Fruit fly (Drosophila melanogaster) whole organism, adult: ENCODE results near the gene CG12299.
A peak's percentile ranks its signal among the peaks of the same experiment; 100 is the strongest.

ENCODE experiments used
- CG11617 ChIP-seq: fragments of 200-800 bp; sonication (Bioruptor generic); optimal IDR thresholded peaks from 2 replicates; lab custom pipeline; 2017; ENCODE audit warnings: mild to moderate bottlenecking, missing biosample characterization, missing genetic modification reagents, missing genetic modification characterization
- CG12768 ChIP-seq: fragments of 200-800 bp; sonication (Bioruptor generic); optimal IDR thresholded peaks from 2 replicates; lab custom pipeline; 2017; ENCODE audit warnings: missing biosample characterization, missing genetic modification characterization, mild to moderate bottlenecking, moderate library complexity, missing genetic modification reagents
- CG14711 ChIP-seq: fragments of 200-800 bp; sonication (Bioruptor generic); optimal IDR thresholded peaks from 2 replicates; lab custom pipeline; 2018; ENCODE audit warnings: missing biosample characterization, mild to moderate bottlenecking, missing genetic modification characterization, moderate library complexity
- CG1620 ChIP-seq: fragments of 200-800 bp; sonication (Bioruptor generic); optimal IDR thresholded peaks from 2 replicates; lab custom pipeline; 2016; ENCODE audit warnings: missing biosample characterization, missing genetic modification characterization
- CG33017 ChIP-seq: fragments of 200-800 bp; sonication (Bioruptor generic); optimal IDR thresholded peaks from 2 replicates; lab custom pipeline; 2018; ENCODE audit warnings: missing biosample characterization, mild to moderate bottlenecking, missing genetic modification characterization, moderate library complexity
- CG5204 ChIP-seq: fragments of 200-800 bp; sonication (Bioruptor generic); optimal IDR thresholded peaks from 2 replicates; lab custom pipeline; 2016; ENCODE audit warnings: missing biosample characterization, missing genetic modification characterization
- CG7045 ChIP-seq: fragments of 200-800 bp; sonication (Bioruptor generic); optimal IDR thresholded peaks from 2 replicates; lab custom pipeline; 2017; ENCODE audit warnings: missing biosample characterization, mild to moderate bottlenecking, missing genetic modification characterization
- CG7101 ChIP-seq: fragments of 200-800 bp; sonication (Bioruptor generic); optimal IDR thresholded peaks from 2 replicates; lab custom pipeline; 2018; ENCODE audit warnings: missing biosample characterization, mild to moderate bottlenecking, missing genetic modification characterization, moderate library complexity
- Clk ChIP-seq: fragments of 200-800 bp; sonication (Bioruptor generic); optimal IDR thresholded peaks from 2 replicates; lab custom pipeline; 2017; ENCODE audit warnings: missing biosample characterization, missing genetic modification characterization
- Crg-1 ChIP-seq: fragments of 200-800 bp; sonication (Bioruptor generic); optimal IDR thresholded peaks from 2 replicates; lab custom pipeline; 2016; ENCODE audit warnings: missing biosample characterization, missing genetic modification characterization
- Hr96 ChIP-seq: fragments of 200-800 bp; sonication (Bioruptor generic); optimal IDR thresholded peaks from 2 replicates; lab custom pipeline; 2016; ENCODE audit warnings: missing biosample characterization, missing genetic modification characterization
- Mnt ChIP-seq: fragments of 200-800 bp; sonication (Bioruptor generic); optimal IDR thresholded peaks from 2 replicates; lab custom pipeline; 2016; ENCODE audit warnings: missing biosample characterization, mild to moderate bottlenecking, missing genetic modification characterization
- bab1 ChIP-seq: fragments of 200-800 bp; sonication (Bioruptor generic); optimal IDR thresholded peaks from 3 replicates; lab custom pipeline; 2019; ENCODE audit warnings: missing biosample characterization, mild to moderate bottlenecking, missing genetic modification characterization, moderate library complexity
- cic ChIP-seq: fragments of 200-800 bp; sonication (Bioruptor generic); optimal IDR thresholded peaks from 2 replicates; lab custom pipeline; 2017; ENCODE audit warnings: missing biosample characterization, mild to moderate bottlenecking, missing genetic modification characterization, moderate library complexity
- cnc ChIP-seq, 2 experiments: fragments of >200 bp; optimal IDR thresholded peaks; 2 replicates each; lab custom pipeline; 2017
- kay ChIP-seq: fragments of 200-800 bp; sonication (Bioruptor generic); peaks from one replicate; lab custom pipeline; 2016; ENCODE audit warnings: missing biosample characterization, missing genetic modification characterization, borderline replicate concordance
- ovo ChIP-seq: fragments of 200-800 bp; sonication (Bioruptor generic); optimal IDR thresholded peaks from 2 replicates; lab custom pipeline; 2016; ENCODE audit warnings: missing biosample characterization, missing genetic modification characterization
- pad ChIP-seq: fragments of 200-800 bp; sonication (Bioruptor generic); optimal IDR thresholded peaks from 3 replicates; lab custom pipeline; 2017; ENCODE audit warnings: missing biosample characterization, missing genetic modification characterization, mild to moderate bottlenecking, moderate library complexity, missing genetic modification reagents
- tj ChIP-seq: fragments of 200-800 bp; sonication (Bioruptor generic); optimal IDR thresholded peaks from 3 replicates; lab custom pipeline; 2017; ENCODE audit warnings: missing biosample characterization, mild to moderate bottlenecking, missing genetic modification characterization, moderate library complexity
- toe ChIP-seq: fragments of 200-800 bp; sonication (Bioruptor generic); optimal IDR thresholded peaks from 2 replicates; lab custom pipeline; 2016; ENCODE audit warnings: missing biosample characterization, missing genetic modification characterization

The CG12299 gene

DNA sequence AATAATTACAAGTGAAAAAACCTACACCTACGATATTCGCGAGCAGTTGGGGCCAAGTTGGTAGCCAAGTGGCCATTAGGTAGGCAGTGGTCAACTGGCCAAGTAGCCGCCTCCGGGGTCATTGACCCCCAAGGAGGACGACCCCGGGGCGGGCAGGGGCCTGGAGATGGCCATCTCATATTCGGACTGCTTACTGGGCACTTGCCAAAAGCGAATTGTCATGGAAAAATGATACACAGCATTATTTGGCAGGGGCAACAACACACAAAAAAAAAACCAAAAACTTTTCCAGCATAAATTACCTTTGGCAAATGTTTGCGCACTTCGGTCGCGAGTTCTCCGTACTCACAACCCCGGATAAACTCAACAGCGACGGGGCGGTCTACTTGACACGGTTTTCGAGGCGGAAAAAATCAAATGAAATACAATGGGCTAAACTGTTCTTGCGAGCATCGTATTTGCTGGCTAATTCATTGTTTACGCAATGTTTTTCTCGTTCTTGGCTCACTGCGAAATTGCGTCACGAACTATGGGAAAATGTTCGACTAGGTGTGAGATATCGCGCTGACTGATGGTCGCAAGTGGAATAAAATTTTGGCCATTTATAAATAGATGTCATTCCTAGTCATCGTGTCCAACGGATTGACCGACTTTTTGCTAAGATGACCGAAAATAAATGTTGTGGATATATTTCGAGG, 13.9 kb downstream of the CG12299 start:
- TF ChIP-seq tj (GFP tag; lab: Kevin White, UChicago) (peak; percentile 93), toe (GFP tag; lab: Kevin White, UChicago) (no peak)

DNA sequence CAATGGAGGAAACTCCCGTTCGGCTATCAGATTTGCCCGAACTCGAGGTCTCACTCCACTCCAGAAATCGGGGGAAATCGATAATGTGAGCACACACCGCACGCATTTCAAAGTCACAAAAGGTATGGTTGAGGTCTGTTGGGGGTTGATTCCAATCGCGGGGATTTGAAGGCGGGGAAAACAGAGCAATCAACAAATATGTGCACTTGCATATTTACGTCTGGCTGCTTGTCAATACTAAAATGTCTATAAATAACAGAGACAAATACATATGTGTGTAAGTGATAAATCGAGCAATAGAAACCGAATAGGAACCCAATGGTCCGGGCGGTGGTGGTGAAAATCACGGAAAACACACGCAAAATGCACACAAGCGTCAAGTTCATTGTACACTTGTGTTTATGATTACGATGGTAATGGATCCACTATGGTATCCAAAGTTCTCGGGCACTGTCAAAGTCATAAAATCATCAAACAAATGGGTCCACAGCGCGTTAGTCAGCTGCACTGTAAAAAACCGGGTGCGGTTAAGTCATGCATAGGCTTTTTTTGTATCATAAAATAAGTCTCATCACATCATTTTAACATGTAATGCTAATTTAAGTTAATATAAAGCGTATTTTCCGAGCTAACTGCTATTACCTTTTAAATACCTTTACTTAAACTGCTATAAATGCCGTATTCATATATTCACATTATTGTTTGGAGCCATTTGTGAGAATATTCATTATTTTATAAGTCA, 14.9 kb downstream of the CG12299 start:
- TF ChIP-seq CG5204 = peak; percentile 39
- no peak for TF ChIP-seq CG14711
- peak; percentile 67 for TF ChIP-seq CG7101
- peak; percentile 34 for TF ChIP-seq toe (GFP tag; lab: Kevin White, UChicago)
- TF ChIP-seq CG7045 = peak; percentile 19
- peak; percentile 31 for TF ChIP-seq tj (GFP tag; lab: Kevin White, UChicago)
- no peak for TF ChIP-seq cnc (optimal IDR thresholded peaks at IDR 0.05; lab: Kevin White, UChicago)
- TF ChIP-seq cic = peak; percentile 13
- peak; percentile 11 for TF ChIP-seq Crg-1 (GFP tag; lab: Kevin White, UChicago)
- TF ChIP-seq CG33017 (tag; lab: Kevin White, UChicago) = peak; percentile 47
- no peak for TF ChIP-seq CG11617 (GFP tag; lab: Kevin White, UChicago)
- TF ChIP-seq ovo (GFP tag; lab: Kevin White, UChicago) = peak; percentile 59
- TF ChIP-seq kay = peak; percentile 55
- peak; percentile 35 for TF ChIP-seq CG12768 (GFP tag; lab: Kevin White, UChicago)
- TF ChIP-seq pad (GFP tag; lab: Kevin White, UChicago) = peak; percentile 41
- TF ChIP-seq Hr96 (GFP tag; lab: Kevin White, UChicago) = peak; percentile 48
- peak; percentile 9 for TF ChIP-seq CG1620
- TF ChIP-seq bab1 (GFP tag; lab: Kevin White, UChicago) = no peak
- TF ChIP-seq Mnt (GFP tag; lab: Kevin White, UChicago) = peak; percentile 26
- no peak for TF ChIP-seq Clk (GFP tag; lab: Kevin White, UChicago)

DNA sequence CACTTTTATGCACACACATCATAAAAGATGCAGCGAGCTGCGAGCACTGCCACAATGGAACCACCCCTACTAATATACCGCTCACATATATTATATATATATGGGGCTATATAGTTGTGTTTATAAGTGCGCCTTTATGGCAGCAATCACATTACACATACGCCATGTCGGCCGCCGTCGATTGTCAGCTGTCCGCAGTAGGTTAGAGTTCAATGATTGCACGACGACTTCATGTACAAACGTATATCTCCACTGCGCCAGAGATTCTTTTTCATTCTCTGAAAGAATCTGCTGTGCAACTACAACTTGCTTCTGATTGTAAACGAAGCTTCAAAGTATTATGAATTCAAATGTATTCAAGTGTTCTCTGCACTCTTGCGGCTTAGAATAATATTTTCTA, 15.5 kb downstream of the CG12299 start:
- no peak for TF ChIP-seq CG14711
- TF ChIP-seq CG12768 (GFP tag; lab: Kevin White, UChicago) = no peak
- TF ChIP-seq pad (GFP tag; lab: Kevin White, UChicago) = no peak
- TF ChIP-seq tj (GFP tag; lab: Kevin White, UChicago) = peak; percentile 2

DNA sequence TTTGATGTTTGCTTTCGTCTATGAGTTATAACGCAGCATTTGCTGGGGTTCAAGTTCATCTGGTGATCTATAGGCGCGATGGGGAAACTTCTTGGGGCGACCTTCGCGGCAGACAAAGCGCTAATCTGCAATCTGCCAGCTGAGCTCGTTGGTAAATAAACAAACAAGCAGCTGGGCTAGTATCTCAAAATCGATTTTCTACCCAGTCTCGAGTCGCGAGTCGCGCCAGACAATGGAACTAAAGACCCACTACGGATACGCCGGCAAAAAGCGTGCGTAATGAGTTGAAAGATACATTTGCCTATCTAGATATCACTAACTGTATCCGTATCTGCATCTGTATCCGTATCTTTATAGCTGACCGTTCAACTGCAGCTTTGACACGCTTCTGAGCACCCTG, 16.5 kb downstream of the CG12299 start:
- TF ChIP-seq bab1 (GFP tag; lab: Kevin White, UChicago) = no peak
- TF ChIP-seq CG11617 (GFP tag; lab: Kevin White, UChicago) = no peak
- TF ChIP-seq CG14711 = no peak
- no peak for TF ChIP-seq CG5204
- no peak for TF ChIP-seq Hr96 (GFP tag; lab: Kevin White, UChicago)
- no peak for TF ChIP-seq kay
- no peak for TF ChIP-seq CG12768 (GFP tag; lab: Kevin White, UChicago)
- TF ChIP-seq cic = no peak
- no peak for TF ChIP-seq CG33017 (tag; lab: Kevin White, UChicago)
- TF ChIP-seq Crg-1 (GFP tag; lab: Kevin White, UChicago) = no peak
- no peak for TF ChIP-seq CG1620

DNA sequence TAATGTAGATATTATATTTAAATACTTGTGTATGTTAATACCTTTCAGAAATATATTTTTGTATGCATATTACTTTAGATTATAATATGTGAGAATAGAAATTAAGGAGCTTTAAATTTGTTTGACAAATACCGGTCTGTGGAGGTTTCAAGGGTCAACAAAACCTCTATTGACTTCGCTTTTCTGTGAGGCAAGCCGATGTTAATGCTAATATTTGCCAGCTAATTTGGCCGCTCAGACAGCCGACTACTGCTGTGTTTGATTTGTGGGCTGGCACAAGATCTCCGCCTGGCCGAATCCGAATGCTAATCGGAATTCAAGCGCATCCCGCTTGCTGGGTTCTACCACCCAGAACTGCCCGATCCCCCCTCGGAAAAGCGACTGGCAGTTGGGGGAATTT, 17.5 kb downstream of the CG12299 start:
- TF ChIP-seq cic (no peak), Clk (GFP tag; lab: Kevin White, UChicago) (no peak), kay (no peak), tj (GFP tag; lab: Kevin White, UChicago) (no peak), CG1620 (no peak), ovo (GFP tag; lab: Kevin White, UChicago) (no peak), pad (GFP tag; lab: Kevin White, UChicago) (no peak), Hr96 (GFP tag; lab: Kevin White, UChicago) (no peak), CG7045 (no peak), cnc (optimal IDR thresholded peaks at IDR 0.05; lab: Kevin White, UChicago) (no peak), CG5204 (no peak), CG7101 (no peak)

DNA sequence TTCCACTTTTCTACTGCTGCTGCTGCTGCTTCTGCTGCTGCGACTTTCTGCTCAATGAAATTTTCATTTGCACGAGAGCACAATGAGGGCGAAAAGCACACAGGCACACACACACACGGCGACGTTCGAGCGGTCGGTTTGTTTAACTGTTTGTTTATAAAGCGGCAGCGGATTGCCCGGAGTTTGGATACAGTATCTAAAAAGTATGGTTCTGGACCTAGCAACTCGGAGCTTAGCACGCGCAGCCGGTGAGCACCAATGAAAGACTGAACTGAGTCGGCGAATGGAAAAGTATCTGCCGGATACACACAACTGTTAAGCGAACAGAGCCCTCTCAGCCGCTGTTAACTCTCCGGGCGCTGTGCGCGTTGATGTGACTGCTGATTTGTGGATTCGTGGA, 18.9 kb downstream of the CG12299 start, which contains the start of gene CG17124:
TSS of gene CG17124 (minus strand) at position 277 of the 400 bp plus-strand sequence.
- TF ChIP-seq cic (peak; percentile 50), Clk (GFP tag; lab: Kevin White, UChicago) (no peak), CG11617 (GFP tag; lab: Kevin White, UChicago) (peak; percentile 7), pad (GFP tag; lab: Kevin White, UChicago) (no peak), tj (GFP tag; lab: Kevin White, UChicago) (peak; percentile 38), CG12768 (GFP tag; lab: Kevin White, UChicago) (peak; percentile 75), CG33017 (tag; lab: Kevin White, UChicago) (peak; percentile 66), bab1 (GFP tag; lab: Kevin White, UChicago) (peak; percentile 26), Mnt (GFP tag; lab: Kevin White, UChicago) (peak; percentile 63), CG7045 (peak; percentile 23), CG7101 (peak; percentile 48), Hr96 (GFP tag; lab: Kevin White, UChicago) (peak; percentile 38), ovo (GFP tag; lab: Kevin White, UChicago) (no peak)
